Fruit fly (Drosophila melanogaster): ENCODE results near the gene Klp98A.
A peak's percentile ranks its signal among the peaks of the same experiment; 100 is the strongest.

The Klp98A gene

DNA sequence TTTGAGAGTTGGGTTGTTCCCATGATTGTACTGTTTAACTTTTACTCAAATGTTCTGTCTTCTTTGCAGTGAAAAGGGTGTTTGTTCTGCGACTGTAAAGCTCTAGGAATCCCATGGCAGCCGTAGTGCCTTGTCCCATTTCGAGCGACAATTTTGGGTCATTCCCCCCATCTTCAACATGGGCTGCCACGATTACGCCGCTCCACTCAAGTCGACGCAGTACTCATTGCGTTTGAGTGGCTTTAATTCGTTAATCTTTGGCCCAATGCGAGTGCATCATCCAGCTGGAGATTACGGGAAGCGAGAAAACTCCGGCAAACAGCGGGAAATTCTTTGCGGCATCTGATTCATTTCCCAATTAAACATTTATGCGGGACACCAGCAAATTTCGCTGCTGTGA is 2.5 kb downstream of the Klp98A start:
- TF ChIP-seq CG9817 (tag; optimal IDR thresholded peaks at IDR 0.05): no peak
- peak; percentile 90 for TF ChIP-seq z (GFP tag; IDR thresholded peaks at IDR 0.05)
- TF ChIP-seq sc (optimal IDR thresholded peaks at IDR 0.05): no peak
- TF ChIP-seq sc (GFP tag; optimal IDR thresholded peaks at IDR 0.05): no peak
- no peak for TF ChIP-seq CoRest (tag; optimal IDR thresholded peaks at IDR 0.05)
- TF ChIP-seq schlank (tag; optimal IDR thresholded peaks at IDR 0.05): no peak
- no peak for TF ChIP-seq dmrt11E (tag; optimal IDR thresholded peaks at IDR 0.05)
- no peak for TF ChIP-seq CG8359 (GFP tag; optimal IDR thresholded peaks at IDR 0.05; ENCODE audit: borderline replicate concordance)
- no peak for TF ChIP-seq tgo (GFP tag; IDR thresholded peaks at IDR 0.05)
- no peak for TF ChIP-seq emc (GFP tag; optimal IDR thresholded peaks at IDR 0.05)
- TF ChIP-seq D19A (tag; optimal IDR thresholded peaks at IDR 0.05): peak; percentile 62
- 0 out of 3 replicates have a peak, but pooled peaks have one; percentile 16 for TF ChIP-seq CG2199 (GFP tag; IDR thresholded peaks at IDR 0.05)
- TF ChIP-seq CG8089 (GFP tag; optimal IDR thresholded peaks at IDR 0.05): no peak
- TF ChIP-seq Adf1 (GFP tag; IDR thresholded peaks at IDR 0.05): no peak
- TF ChIP-seq ci (GFP tag; IDR thresholded peaks at IDR 0.05): 0 out of 3 replicates have a peak, but pooled peaks have one; percentile 18
- no peak for TF ChIP-seq CG31365 (tag; optimal IDR thresholded peaks at IDR 0.05)
- 0 out of 3 replicates have a peak, but pooled peaks have one; percentile 36 for TF ChIP-seq otp (GFP tag; IDR thresholded peaks at IDR 0.05)
- TF ChIP-seq gfzf (GFP tag; optimal IDR thresholded peaks at IDR 0.05): no peak
- peak; percentile 69 for TF ChIP-seq gcm (GFP tag; optimal IDR thresholded peaks at IDR 0.05)
- TF ChIP-seq az2 (GFP tag; optimal IDR thresholded peaks at IDR 0.05): no peak

DNA sequence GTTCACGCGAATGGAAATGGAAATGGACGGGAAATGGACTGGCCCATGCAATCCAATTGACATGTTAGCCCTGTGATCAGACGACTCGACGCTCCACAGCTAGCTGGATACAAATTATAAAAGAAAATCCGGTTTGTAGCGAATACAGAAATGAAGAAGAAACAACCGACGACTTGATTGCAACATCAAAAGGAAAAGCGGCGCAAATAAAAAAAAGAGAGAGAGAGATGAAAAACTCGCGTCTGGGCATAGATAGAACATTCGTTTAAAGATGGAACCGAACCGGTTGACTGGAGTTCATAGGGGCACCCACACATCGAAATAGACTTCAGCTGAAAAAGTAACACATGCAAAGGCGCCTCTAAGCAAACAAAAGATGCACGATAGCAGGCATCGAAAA is 3.1 kb downstream of the Klp98A start:
- TF ChIP-seq HHEX (GFP tag; optimal IDR thresholded peaks at IDR 0.05): no peak
- no peak for TF ChIP-seq Mad (GFP tag; optimal IDR thresholded peaks at IDR 0.05)
- no peak for TF ChIP-seq Asciz (GFP tag; optimal IDR thresholded peaks at IDR 0.05)
- TF ChIP-seq CG30403 (GFP tag; optimal IDR thresholded peaks at IDR 0.05): no peak
- TF ChIP-seq sens (GFP tag): peak; percentile 23
- no peak for TF ChIP-seq sna (GFP tag; IDR thresholded peaks at IDR 0.05; ENCODE audit: partially characterized antibody)
- peak; percentile 21 for TF ChIP-seq cg (GFP tag; optimal IDR thresholded peaks at IDR 0.05)
- no peak for TF ChIP-seq CG16815 (GFP tag; optimal IDR thresholded peaks at IDR 0.05)
- TF ChIP-seq ham (GFP tag; IDR thresholded peaks at IDR 0.05): no peak
- TF ChIP-seq abd-A (tag; optimal IDR thresholded peaks at IDR 0.05): peak; percentile 18
- no peak for TF ChIP-seq ara (GFP tag; IDR thresholded peaks at IDR 0.05)
- TF ChIP-seq Hr78 (GFP tag; optimal IDR thresholded peaks at IDR 0.05): peak in 1 of 2 experiments; percentile 66
- TF ChIP-seq kni (GFP tag; optimal IDR thresholded peaks at IDR 0.05): peak; percentile 37
- TF ChIP-seq CG13296 (GFP tag; optimal IDR thresholded peaks at IDR 0.05): no peak
- no peak for TF ChIP-seq CG10462 (GFP tag; optimal IDR thresholded peaks at IDR 0.05)
- TF ChIP-seq dysf (GFP tag; IDR thresholded peaks at IDR 0.05): no peak
- TF ChIP-seq Awh (GFP tag; IDR thresholded peaks at IDR 0.05): peak; percentile 52; the same call in 1 of the 2 replicates
- TF ChIP-seq CG32772 (GFP tag; IDR thresholded peaks at IDR 0.05): no peak
- TF ChIP-seq CG17385 (GFP tag; optimal IDR thresholded peaks at IDR 0.05): peak; percentile 30
- TF ChIP-seq CG1832 (GFP tag; optimal IDR thresholded peaks at IDR 0.05): no peak
- peak; percentile 6 for TF ChIP-seq sqz (GFP tag; optimal IDR thresholded peaks at IDR 0.05)
- TF ChIP-seq dmrt99B (tag; optimal IDR thresholded peaks at IDR 0.05): no peak
- TF ChIP-seq gem (tag; optimal IDR thresholded peaks at IDR 0.05): no peak
- TF ChIP-seq MESR4 (GFP tag; optimal IDR thresholded peaks at IDR 0.05): no peak
- TF ChIP-seq Aef1 (GFP tag; IDR thresholded peaks at IDR 0.05): no peak
